Worm (Caenorhabditis elegans) whole organism, L4 larva: Measurements from ENCODE around the gene mig-10.

Experiments
- aha-1 ChIP-seq: fragments of 150-350 bp; peaks from one replicate; lab custom pipeline; 2014; ENCODE audit warnings: missing biosample characterization, missing genetic modification characterization
- ceh-28 ChIP-seq: fragments of 150-350 bp; optimal IDR thresholded peaks from 2 replicates; lab custom pipeline; 2014; ENCODE audit warnings: missing biosample characterization, missing genetic modification reagents, missing genetic modification characterization
- daf-12 ChIP-seq: fragments of 150-350 bp; optimal IDR thresholded peaks from 2 replicates; lab custom pipeline; 2014; ENCODE audit warnings: missing biosample characterization, missing genetic modification reagents, missing genetic modification characterization
- dmd-6 ChIP-seq: fragments of 200-800 bp; sonication (Bioruptor generic); IDR thresholded peaks from 2 replicates; pipeline ENCODE4 v1.3.6; 2022; ENCODE audit warnings: missing genetic modification reagents, missing genetic modification characterization, missing compliant biosample characterization
- mdl-1 ChIP-seq, 2 experiments: fragments of 150-350 bp in 1 of 2; sonication (generic microtip) in 1 of 2; optimal IDR thresholded peaks; 2 replicates each; lab custom pipeline; 2014 to 2017; ENCODE audit warnings: missing biosample characterization in 2 of 2, missing genetic modification characterization in 2 of 2
- nhr-10 ChIP-seq: fragments of 150-350 bp; optimal IDR thresholded peaks from 2 replicates; lab custom pipeline; 2014; ENCODE audit warnings: missing biosample characterization, missing genetic modification characterization

ce11 chrIII:8240948-8241347 is 38.0 kb upstream of the mig-10 start:
- TF ChIP-seq ceh-28 (no peak), mdl-1 (tag; optimal IDR thresholded peaks at IDR 0.05; lab: Kevin White, UChicago) (no peak), dmd-6 (GFP tag; lab: Robert Waterston, UW) (no peak), aha-1 (tag; lab: Kevin White, UChicago) (no peak), daf-12 (tag; lab: Kevin White, UChicago) (no peak), nhr-10 (tag; lab: Kevin White, UChicago) (no peak)
